Fruit fly (Drosophila melanogaster) whole organism, embryonic: ENCODE data around the gene Bacc.

Experiments
- Awh ChIP-seq: fragments of 200-800 bp; sonication (Bioruptor generic); IDR thresholded peaks from 2 replicates; pipeline ENCODE4, ENCODE4 v1.3.6; 2022; ENCODE audit warnings: missing biosample characterization, missing genetic modification characterization
- Bdp1 ChIP-seq: fragments of 200-800 bp; sonication (Bioruptor generic); optimal IDR thresholded peaks from 3 replicates; lab custom pipeline; 2016; ENCODE audit warnings: missing biosample characterization, missing genetic modification characterization
- CG10274 ChIP-seq: fragments of 200-800 bp; sonication (Bioruptor generic); optimal IDR thresholded peaks from 3 replicates; lab custom pipeline; 2017; ENCODE audit warnings: missing biosample characterization, mild to moderate bottlenecking, missing genetic modification characterization
- CG10462 ChIP-seq: fragments of 200-800 bp; sonication (Bioruptor generic); optimal IDR thresholded peaks from 2 replicates; lab custom pipeline; 2016; ENCODE audit warnings: missing biosample characterization, missing genetic modification characterization
- CG11695 ChIP-seq: fragments of 200-800 bp; sonication (Bioruptor generic); IDR thresholded peaks from 3 replicates; pipeline ENCODE4 v1.3.6; 2022; ENCODE audit warnings: missing biosample characterization, missing genetic modification characterization
- CG12299 ChIP-seq: fragments of 200-800 bp; sonication (Bioruptor generic); optimal IDR thresholded peaks from 2 replicates; lab custom pipeline; 2018; ENCODE audit warnings: missing biosample characterization, mild to moderate bottlenecking, missing genetic modification characterization
- CG12391 ChIP-seq: fragments of 200-800 bp; sonication (Bioruptor generic); optimal IDR thresholded peaks from 3 replicates; lab custom pipeline; 2018; ENCODE audit warnings: missing biosample characterization, mild to moderate bottlenecking, missing genetic modification characterization, moderate library complexity
- CG14050 ChIP-seq: fragments of 200-800 bp; sonication (Bioruptor generic); IDR thresholded peaks from 3 replicates; pipeline ENCODE4 v1.3.6; 2022; ENCODE audit warnings: missing biosample characterization, missing genetic modification characterization
- CG16863 ChIP-seq: fragments of 200-800 bp; sonication (Bioruptor generic); optimal IDR thresholded peaks from 3 replicates; lab custom pipeline; 2016; ENCODE audit warnings: missing biosample characterization, missing genetic modification characterization
- CG1832 ChIP-seq: fragments of 200-800 bp; sonication (Bioruptor generic); optimal IDR thresholded peaks from 2 replicates; lab custom pipeline; 2017; ENCODE audit warnings: missing biosample characterization, mild to moderate bottlenecking, missing genetic modification characterization, inconsistent platforms
- CG2116 ChIP-seq: fragments of 200-800 bp; sonication (Bioruptor generic); optimal IDR thresholded peaks from 3 replicates; lab custom pipeline; 2018; ENCODE audit warnings: missing biosample characterization, mild to moderate bottlenecking, missing genetic modification characterization
- CG2889 ChIP-seq: fragments of 200-800 bp; sonication (Bioruptor generic); IDR thresholded peaks from 3 replicates; pipeline ENCODE4 v1.3.6; 2022; ENCODE audit warnings: missing biosample characterization, missing genetic modification characterization
- CG31388 ChIP-seq: fragments of 200-800 bp; sonication (Bioruptor generic); optimal IDR thresholded peaks from 2 replicates; lab custom pipeline; 2016; ENCODE audit warnings: missing biosample characterization, missing genetic modification characterization
- CG33213 ChIP-seq: fragments of 200-800 bp; sonication (Bioruptor generic); optimal IDR thresholded peaks from 3 replicates; lab custom pipeline; 2016; ENCODE audit warnings: missing biosample characterization, missing genetic modification characterization
- CG6791 ChIP-seq: fragments of 200-800 bp; sonication (Bioruptor generic); IDR thresholded peaks from 3 replicates; pipeline ENCODE4 v1.3.6; 2022; ENCODE audit warnings: missing biosample characterization, missing genetic modification characterization; ENCODE audit not compliant: partially characterized antibody
- CG8765 ChIP-seq: fragments of 200-800 bp; sonication (Bioruptor generic); IDR thresholded peaks from 2 replicates; pipeline ENCODE4 v1.3.6; 2022; ENCODE audit warnings: missing biosample characterization, missing genetic modification characterization
- CG9609 ChIP-seq: fragments of 200-800 bp; sonication (Bioruptor generic); optimal IDR thresholded peaks from 3 replicates; lab custom pipeline; 2016; ENCODE audit warnings: missing biosample characterization, missing genetic modification characterization
- CG9727 ChIP-seq: fragments of 200-800 bp; sonication (Bioruptor generic); optimal IDR thresholded peaks from 3 replicates; lab custom pipeline; 2017; ENCODE audit warnings: missing biosample characterization, mild to moderate bottlenecking, missing genetic modification characterization
- CkIIα-i1 ChIP-seq: fragments of 200-800 bp; sonication (Bioruptor generic); IDR thresholded peaks from 2 replicates; pipeline ENCODE4 v1.3.6; 2022; ENCODE audit warnings: missing biosample characterization, missing genetic modification characterization
- D ChIP-seq, 2 experiments: fragments of 200-800 bp in 1 of 2; fragments of >200 bp in 1 of 2; sonication (Bioruptor generic) in 1 of 2; optimal IDR thresholded peaks; 2 replicates in 1 of 2; 3 replicates in 1 of 2; lab custom pipeline; 2017; ENCODE audit warnings: mild to moderate bottlenecking in 1 of 2, missing biosample characterization in 1 of 2, missing genetic modification characterization in 1 of 2, missing genetic modification reagents in 1 of 2
- D19B ChIP-seq: fragments of 200-800 bp; sonication (Bioruptor generic); optimal IDR thresholded peaks from 2 replicates; lab custom pipeline; 2017; ENCODE audit warnings: missing biosample characterization, mild to moderate bottlenecking, missing genetic modification characterization
- Dad ChIP-seq: fragments of 200-800 bp; sonication (Bioruptor generic); optimal IDR thresholded peaks from 3 replicates; lab custom pipeline; 2016; ENCODE audit warnings: missing biosample characterization, missing genetic modification characterization
- Drgx ChIP-seq: fragments of 200-800 bp; sonication (Bioruptor generic); IDR thresholded peaks from 2 replicates; pipeline ENCODE4 v1.3.6; 2022; ENCODE audit warnings: missing biosample characterization, missing genetic modification characterization
- E2f2 ChIP-seq: fragments of 200-800 bp; sonication (Bioruptor generic); IDR thresholded peaks from 2 replicates; pipeline ENCODE4 v1.3.6; 2022; ENCODE audit warnings: missing biosample characterization, missing genetic modification characterization
- Elba2 ChIP-seq: fragments of 200-800 bp; sonication (Bioruptor generic); optimal IDR thresholded peaks from 3 replicates; lab custom pipeline; 2016; ENCODE audit warnings: missing biosample characterization, missing genetic modification characterization
- HHEX ChIP-seq: fragments of 200-800 bp; sonication (Bioruptor generic); optimal IDR thresholded peaks from 3 replicates; lab custom pipeline; 2017; ENCODE audit warnings: missing biosample characterization, mild to moderate bottlenecking, missing genetic modification characterization, missing genetic modification reagents
- Kr ChIP-seq: fragments of 200-800 bp; sonication (Bioruptor generic); optimal IDR thresholded peaks from 2 replicates; lab custom pipeline; 2017; ENCODE audit warnings: missing biosample characterization, mild to moderate bottlenecking, missing genetic modification characterization
- MBD-R2 ChIP-seq: fragments of 200-800 bp; sonication (Bioruptor generic); IDR thresholded peaks from 2 replicates; pipeline ENCODE4 v1.3.6; 2022; ENCODE audit warnings: missing biosample characterization, missing genetic modification characterization
- NfI ChIP-seq: fragments of 200-800 bp; sonication (Bioruptor generic); optimal IDR thresholded peaks from 3 replicates; lab custom pipeline; 2018; ENCODE audit warnings: missing biosample characterization, mild to moderate bottlenecking, missing genetic modification characterization, moderate library complexity
- Oli ChIP-seq: fragments of 200-800 bp; sonication (Bioruptor generic); optimal IDR thresholded peaks from 2 replicates; lab custom pipeline; 2018; ENCODE audit warnings: missing biosample characterization, mild to moderate bottlenecking, missing genetic modification characterization, moderate library complexity
- Six4 ChIP-seq: fragments of 200-800 bp; sonication (Bioruptor generic); optimal IDR thresholded peaks from 2 replicates; lab custom pipeline; 2016; ENCODE audit warnings: missing biosample characterization, missing genetic modification characterization
- Sox100B ChIP-seq: fragments of 200-800 bp; sonication (Bioruptor generic); optimal IDR thresholded peaks from 3 replicates; lab custom pipeline; 2018; ENCODE audit warnings: missing biosample characterization, mild to moderate bottlenecking, missing genetic modification characterization
- ab ChIP-seq: fragments of 200-800 bp; sonication (Bioruptor generic); optimal IDR thresholded peaks from 2 replicates; lab custom pipeline; 2016; ENCODE audit warnings: missing biosample characterization, missing genetic modification characterization
- aop ChIP-seq: fragments of 200-800 bp; sonication (Bioruptor generic); IDR thresholded peaks from 2 replicates; pipeline ENCODE4 v1.3.6; 2022; ENCODE audit warnings: missing biosample characterization, missing genetic modification characterization
- ash1 ChIP-seq: fragments of 200-800 bp; sonication (Bioruptor generic); optimal IDR thresholded peaks from 2 replicates; lab custom pipeline; 2018; ENCODE audit warnings: missing biosample characterization, mild to moderate bottlenecking, missing genetic modification characterization
- bbx ChIP-seq: fragments of 200-800 bp; sonication (Bioruptor generic); IDR thresholded peaks from 2 replicates; pipeline ENCODE4 v1.3.6; 2022; ENCODE audit warnings: missing biosample characterization, missing genetic modification characterization; ENCODE audit not compliant: partially characterized antibody
- bsh ChIP-seq, 2 experiments: fragments of 200-800 bp; sonication (Bioruptor generic); optimal IDR thresholded peaks; 2 replicates each; lab custom pipeline; 2017 to 2018; ENCODE audit warnings: mild to moderate bottlenecking in 2 of 2, missing biosample characterization in 2 of 2, missing genetic modification characterization in 2 of 2, moderate library complexity in 1 of 2
- crc ChIP-seq: fragments of 200-800 bp; sonication (Bioruptor generic); optimal IDR thresholded peaks from 2 replicates; lab custom pipeline; 2016; ENCODE audit warnings: missing biosample characterization, missing genetic modification characterization
- croc ChIP-seq: fragments of 200-800 bp; sonication (Bioruptor generic); conservative IDR thresholded peaks from 3 replicates; pipeline ENCODE4 v1.3.6; 2022; ENCODE audit warnings: missing biosample characterization, missing genetic modification characterization
- dimm ChIP-seq: fragments of 200-800 bp; sonication (Bioruptor generic); IDR thresholded peaks from 2 replicates; pipeline ENCODE4 v1.3.6; 2022; ENCODE audit warnings: missing biosample characterization, missing genetic modification characterization
- esg ChIP-seq: fragments of 200-800 bp; sonication (Bioruptor generic); conservative IDR thresholded peaks from 2 replicates; pipeline ENCODE4 v1.3.6; 2022; ENCODE audit warnings: missing biosample characterization, missing genetic modification characterization
- gce ChIP-seq: fragments of 200-800 bp; sonication (Bioruptor generic); IDR thresholded peaks from 3 replicates; pipeline ENCODE4 v1.3.6; 2022; ENCODE audit warnings: missing biosample characterization, missing genetic modification characterization
- hth ChIP-seq: fragments of >200 bp; optimal IDR thresholded peaks from 2 replicates; lab custom pipeline; 2017; ENCODE audit warnings: inconsistent platforms
- klu ChIP-seq: fragments of 200-800 bp; sonication (Bioruptor generic); IDR thresholded peaks from 2 replicates; pipeline ENCODE4 v1.3.6; 2022; ENCODE audit warnings: missing biosample characterization, missing genetic modification characterization
- lab ChIP-seq: fragments of 200-800 bp; sonication (Bioruptor generic); optimal IDR thresholded peaks from 3 replicates; lab custom pipeline; 2017; ENCODE audit warnings: missing biosample characterization, missing genetic modification characterization, mild to moderate bottlenecking, moderate library complexity, missing genetic modification reagents
- oc ChIP-seq: fragments of 200-800 bp; sonication (Bioruptor generic); optimal IDR thresholded peaks from 2 replicates; lab custom pipeline; 2018; ENCODE audit warnings: missing biosample characterization, mild to moderate bottlenecking, missing genetic modification characterization, moderate library complexity
- otp ChIP-seq: fragments of 200-800 bp; sonication (Bioruptor generic); IDR thresholded peaks from 3 replicates; pipeline ENCODE4, ENCODE4 v1.3.6; 2022; ENCODE audit warnings: missing biosample characterization, missing genetic modification characterization
- psq ChIP-seq: fragments of 200-800 bp; sonication (Bioruptor generic); optimal IDR thresholded peaks from 2 replicates; lab custom pipeline; 2017; ENCODE audit warnings: missing biosample characterization, missing genetic modification characterization
- slp2 ChIP-seq: fragments of 200-800 bp; sonication (Bioruptor generic); optimal IDR thresholded peaks from 2 replicates; lab custom pipeline; 2016; ENCODE audit warnings: missing biosample characterization, missing genetic modification characterization
- stc ChIP-seq: fragments of 200-800 bp; sonication (Bioruptor generic); IDR thresholded peaks from 2 replicates; pipeline ENCODE4 v1.3.6; 2022; ENCODE audit warnings: missing biosample characterization, missing genetic modification characterization
- trem ChIP-seq: fragments of 200-800 bp; optimal IDR thresholded peaks from 3 replicates; lab custom pipeline; 2019; ENCODE audit warnings: missing biosample characterization, mild to moderate bottlenecking, missing genetic modification characterization, moderate library complexity

Gene Bacc

DNA sequence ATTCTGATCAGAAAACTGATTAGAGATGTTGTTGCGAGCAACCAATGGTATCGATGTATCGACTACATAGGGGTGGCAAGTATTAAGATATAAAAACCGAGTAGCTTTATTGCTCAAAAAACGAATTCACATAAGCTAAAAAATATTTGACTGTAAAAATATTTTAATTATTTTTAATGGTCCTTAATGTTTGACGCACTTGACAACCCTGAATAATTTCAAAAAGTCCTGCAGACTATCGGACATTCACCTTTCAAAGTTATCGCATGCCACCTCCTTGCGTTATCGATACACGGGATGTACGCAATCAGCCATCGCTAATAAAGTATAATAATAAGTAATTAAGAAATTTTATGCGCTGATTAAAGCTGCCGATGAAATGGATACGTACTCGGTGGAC lies 7.4 kb downstream of the Bacc start, which contains the start of the genes HemK2, Snapin and Tnpo-SR (continued):
- TF ChIP-seq CkIIα-i1 (GFP tag; lab: Robert Waterston, UW) (no peak), Dad (GFP tag; lab: Kevin White, UChicago) (peak; percentile 82), dimm (GFP tag; lab: Robert Waterston, UW) (peak; percentile 72), psq (peak; percentile 67), D19B (peak; percentile 73), ab (GFP tag; lab: Kevin White, UChicago) (peak; percentile 63), Drgx (peak; percentile 87), otp (GFP tag; lab: Robert Waterston, UW) (peak; percentile 86), stc (GFP tag; lab: Robert Waterston, UW) (peak; percentile 84), bbx (peak; percentile 88), lab (GFP tag; lab: Kevin White, UChicago) (peak; percentile 94), CG12299 (tag; lab: Kevin White, UChicago) (peak; percentile 90), oc (peak; percentile 78), CG1832 (GFP tag; lab: Kevin White, UChicago) (no peak), trem (tag; lab: Kevin White, UChicago) (peak; percentile 95), CG2116 (GFP tag; lab: Kevin White, UChicago) (peak; percentile 92), CG8765 (peak; percentile 94), ash1 (GFP tag; lab: Kevin White, UChicago) (peak; percentile 26), HHEX (GFP tag; lab: Kevin White, UChicago) (peak; percentile 88), MBD-R2 (GFP tag; lab: Robert Waterston, UW) (peak; percentile 95), esg (GFP tag; lab: Robert Waterston, UW) (peak; percentile 88), CG2889 (peak; percentile 83), CG10462 (GFP tag; lab: Kevin White, UChicago) (peak; percentile 82), E2f2 (GFP tag; lab: Robert Waterston, UW) (peak; percentile 72), Awh (peak; percentile 89), CG11695 (GFP tag; lab: Robert Waterston, UW) (peak; percentile 91), Sox100B (peak; percentile 79), bsh (GFP tag; optimal IDR thresholded peaks at IDR 0.05; lab: Kevin White, UChicago) (peak in 1 of 2 experiments; percentile 88), hth (no peak), CG12391 (tag; lab: Kevin White, UChicago) (peak; percentile 96), croc (GFP tag; lab: Robert Waterston, UW) (peak; percentile 91), klu (peak; percentile 90), D (optimal IDR thresholded peaks at IDR 0.05; lab: Kevin White, UChicago) (no peak), D (GFP tag; optimal IDR thresholded peaks at IDR 0.05; lab: Kevin White, UChicago) (peak; percentile 68), gce (GFP tag; lab: Robert Waterston, UW) (peak; percentile 85; the same call in 1 of the 3 replicates), CG9609 (peak; percentile 72), CG9727 (GFP tag; lab: Kevin White, UChicago) (peak; percentile 92), Bdp1 (GFP tag; lab: Kevin White, UChicago) (peak; percentile 78), CG31388 (GFP tag; lab: Kevin White, UChicago) (peak; percentile 74), CG16863 (peak; percentile 92), CG14050 (GFP tag; lab: Robert Waterston, UW) (peak; percentile 89), NfI (peak; percentile 92), CG6791 (GFP tag; lab: Robert Waterston, UW) (peak; percentile 88), aop (GFP tag; lab: Robert Waterston, UW) (peak; percentile 83), CG33213 (GFP tag; lab: Kevin White, UChicago) (peak; percentile 89), crc (peak; percentile 63), Elba2 (peak; percentile 77), Six4 (GFP tag; lab: Kevin White, UChicago) (peak; percentile 77), Kr (no peak), Oli (tag; lab: Kevin White, UChicago) (peak; percentile 80), slp2 (GFP tag; lab: Kevin White, UChicago) (peak; percentile 75), CG10274 (GFP tag; lab: Kevin White, UChicago) (peak; percentile 71)
